Worm (Caenorhabditis elegans) whole organism, L4/young adult: Measurements from ENCODE around the gene H21P03.10.

Experiments
- W03F9.2 ChIP-seq: fragments of 150-350 bp; optimal IDR thresholded peaks from 2 replicates; lab custom pipeline; 2014; ENCODE audit warnings: missing biosample characterization, missing genetic modification characterization
- dao-5 ChIP-seq: sonication (generic microtip); optimal IDR thresholded peaks from 2 replicates; lab custom pipeline; 2016; ENCODE audit warnings: missing genotype, missing genetic modification characterization, moderate library complexity, missing compliant biosample characterization
- him-1 ChIP-seq: sonication (generic microtip); optimal IDR thresholded peaks from 2 replicates; lab custom pipeline; 2016; ENCODE audit warnings: missing genotype, missing genetic modification reagents, missing genetic modification characterization, missing compliant biosample characterization

Gene H21P03.10

ce11 chrIV:11500421-11500820, at the start of gene H21P03.10:
H21P03.10 (plus strand) TSS chrIV:11500721.
- TF ChIP-seq him-1 (tag; lab: Kevin White, UChicago) (no peak), dao-5 (tag; lab: Kevin White, UChicago) (no peak), W03F9.2 (tag; lab: Kevin White, UChicago) (no peak)

- no peak for TF ChIP-seq him-1 (tag; lab: Kevin White, UChicago)
- TF ChIP-seq W03F9.2 (tag; lab: Kevin White, UChicago): no peak
- no peak for TF ChIP-seq dao-5 (tag; lab: Kevin White, UChicago)
Observed at ce11 chrIV:11452928-11453327, 47.6 kb upstream of the H21P03.10 start.

ce11 chrIV:11455824-11456223, 44.7 kb upstream of the H21P03.10 start:
- TF ChIP-seq dao-5 (tag; lab: Kevin White, UChicago): no peak

- TF ChIP-seq him-1 (tag; lab: Kevin White, UChicago) (no peak), dao-5 (tag; lab: Kevin White, UChicago) (no peak), W03F9.2 (tag; lab: Kevin White, UChicago) (no peak)
Observed at ce11 chrIV:11458700-11459263, 41.7 kb upstream of the H21P03.10 start.

ce11 chrIV:11459684-11460083, 40.8 kb upstream of the H21P03.10 start, which contains the start of gene npr-3:
npr-3 (plus strand) TSS chrIV:11459984.
- TF ChIP-seq dao-5 (tag; lab: Kevin White, UChicago) (no peak), him-1 (tag; lab: Kevin White, UChicago) (no peak), W03F9.2 (tag; lab: Kevin White, UChicago) (no peak)

- TF ChIP-seq him-1 (tag; lab: Kevin White, UChicago): no peak
- TF ChIP-seq W03F9.2 (tag; lab: Kevin White, UChicago): no peak
- TF ChIP-seq dao-5 (tag; lab: Kevin White, UChicago): no peak
Observed at ce11 chrIV:11461335-11461734, 39.2 kb upstream of the H21P03.10 start.

- TF ChIP-seq dao-5 (tag; lab: Kevin White, UChicago): no peak
- no peak for TF ChIP-seq him-1 (tag; lab: Kevin White, UChicago)
- TF ChIP-seq W03F9.2 (tag; lab: Kevin White, UChicago): no peak
Observed at ce11 chrIV:11465125-11465524, 35.4 kb upstream of the H21P03.10 start, which contains the start of gene C10C6.3. C10C6.3 (minus strand) TSS chrIV:11465225.

- TF ChIP-seq him-1 (tag; lab: Kevin White, UChicago) (no peak), dao-5 (tag; lab: Kevin White, UChicago) (no peak), W03F9.2 (tag; lab: Kevin White, UChicago) (no peak)
Observed at ce11 chrIV:11467413-11467812, 33.1 kb upstream of the H21P03.10 start, which contains the start of gene C10C6.7. C10C6.7 (minus strand) TSS chrIV:11467513.

- TF ChIP-seq W03F9.2 (tag; lab: Kevin White, UChicago) (no peak), him-1 (tag; lab: Kevin White, UChicago) (no peak), dao-5 (tag; lab: Kevin White, UChicago) (no peak)
Observed at ce11 chrIV:11469698-11470591, 30.6 kb upstream of the H21P03.10 start, which contains the start of the genes C10C6.13 and wht-2. C10C6.13 (minus strand) TSS chrIV:11469748. wht-2 (plus strand) TSS chrIV:11470436.

ce11 chrIV:11472023-11472422, 28.5 kb upstream of the H21P03.10 start:
- TF ChIP-seq dao-5 (tag; lab: Kevin White, UChicago): no peak
- no peak for TF ChIP-seq W03F9.2 (tag; lab: Kevin White, UChicago)
- no peak for TF ChIP-seq him-1 (tag; lab: Kevin White, UChicago)

ce11 chrIV:11474067-11474466, 26.5 kb upstream of the H21P03.10 start:
- peak; percentile 91 for TF ChIP-seq dao-5 (tag; lab: Kevin White, UChicago)
- peak; percentile 56 for TF ChIP-seq W03F9.2 (tag; lab: Kevin White, UChicago)
- peak; percentile 81 for TF ChIP-seq him-1 (tag; lab: Kevin White, UChicago)

ce11 chrIV:11475080-11475479, 25.4 kb upstream of the H21P03.10 start:
- TF ChIP-seq dao-5 (tag; lab: Kevin White, UChicago) (no peak), W03F9.2 (tag; lab: Kevin White, UChicago) (no peak), him-1 (tag; lab: Kevin White, UChicago) (no peak)

ce11 chrIV:11479095-11479494, 21.4 kb upstream of the H21P03.10 start, which contains the start of gene catp-8:
catp-8 (minus strand) TSS chrIV:11479251.
- TF ChIP-seq him-1 (tag; lab: Kevin White, UChicago): no peak
- no peak for TF ChIP-seq dao-5 (tag; lab: Kevin White, UChicago)
- TF ChIP-seq W03F9.2 (tag; lab: Kevin White, UChicago): no peak
